Worm (Caenorhabditis elegans): ENCODE results near the gene cyp-32B1.

The cyp-32B1 gene

ce11 chrV:2177307-2177764 is 23.9 kb downstream of the cyp-32B1 start, which contains the start of gene srbc-17:
TSS of gene srbc-17 (plus strand) at chrV:2177714.
- TF ChIP-seq R02D3.7 (tag; optimal IDR thresholded peaks at IDR 0.05): no peak
- TF ChIP-seq elt-3 (tag; optimal IDR thresholded peaks at IDR 0.05): no peak
- no peak for TF ChIP-seq lin-15B (tag; optimal IDR thresholded peaks at IDR 0.05)
- no peak for TF ChIP-seq elt-2 (tag; optimal IDR thresholded peaks at IDR 0.05)
- TF ChIP-seq mml-1 (tag; optimal IDR thresholded peaks at IDR 0.05): no peak
- no peak for TF ChIP-seq nfya-1 (tag; optimal IDR thresholded peaks at IDR 0.05; ENCODE audit: insufficient read depth)
- TF ChIP-seq fos-1 (tag; optimal IDR thresholded peaks at IDR 0.05): no peak
- TF ChIP-seq nhr-237 (tag; optimal IDR thresholded peaks at IDR 0.05): no peak
- TF ChIP-seq nhr-25 (tag; optimal IDR thresholded peaks at IDR 0.05): no peak
- no peak for TF ChIP-seq nhr-11 (tag; optimal IDR thresholded peaks at IDR 0.05)
- no peak for TF ChIP-seq daf-12 (tag; optimal IDR thresholded peaks at IDR 0.05)
- TF ChIP-seq pha-4 (tag; optimal IDR thresholded peaks at IDR 0.05): no peak
- no peak for TF ChIP-seq ceh-28 (tag; optimal IDR thresholded peaks at IDR 0.05)
- TF ChIP-seq egl-5 (tag; optimal IDR thresholded peaks at IDR 0.05): no peak
- no peak for TF ChIP-seq ama-1 (optimal IDR thresholded peaks at IDR 0.05)
- TF ChIP-seq lin-39 (tag; optimal IDR thresholded peaks at IDR 0.05): no peak
- TF ChIP-seq nhr-43 (tag; optimal IDR thresholded peaks at IDR 0.05; ENCODE audit: poor library complexity, severe bottlenecking): no peak
- TF ChIP-seq unc-62 (GFP tag; optimal IDR thresholded peaks at IDR 0.05): no peak
- no peak for TF ChIP-seq ztf-11 (tag; optimal IDR thresholded peaks at IDR 0.05)

ce11 chrV:2175242-2175641 is 26.0 kb downstream of the cyp-32B1 start, which contains the start of gene C45H4.18:
TSS of gene C45H4.18 (plus strand) at chrV:2175542.
- TF ChIP-seq ztf-4 (tag; optimal IDR thresholded peaks at IDR 0.05) (no peak), nhr-76 (tag; optimal IDR thresholded peaks at IDR 0.05) (no peak), mdl-1 (tag; optimal IDR thresholded peaks at IDR 0.05) (no peak), ceh-28 (tag; optimal IDR thresholded peaks at IDR 0.05) (no peak), ceh-9 (tag; optimal IDR thresholded peaks at IDR 0.05) (no peak), fkh-10 (GFP tag; optimal IDR thresholded peaks at IDR 0.05) (no peak), snpc-4 (tag; optimal IDR thresholded peaks at IDR 0.05) (no peak), aly-2 (tag; optimal IDR thresholded peaks at IDR 0.05) (no peak), eor-1 (tag; optimal IDR thresholded peaks at IDR 0.05) (no peak), ama-1 (optimal IDR thresholded peaks at IDR 0.05) (no peak), nhr-67 (tag; optimal IDR thresholded peaks at IDR 0.05) (no peak), nhr-43 (tag; optimal IDR thresholded peaks at IDR 0.05; ENCODE audit: poor library complexity, severe bottlenecking) (no peak), ceh-16 (tag; optimal IDR thresholded peaks at IDR 0.05) (no peak), mml-1 (tag; optimal IDR thresholded peaks at IDR 0.05) (no peak), nhr-77 (tag; optimal IDR thresholded peaks at IDR 0.05) (no peak)

ce11 chrV:2174465-2174864 is 26.8 kb downstream of the cyp-32B1 start:
- TF ChIP-seq tbx-2 (tag; optimal IDR thresholded peaks at IDR 0.05) (no peak), jun-1 (tag; optimal IDR thresholded peaks at IDR 0.05) (no peak), snpc-4 (tag; optimal IDR thresholded peaks at IDR 0.05) (no peak), ceh-82 (tag; optimal IDR thresholded peaks at IDR 0.05) (no peak), unc-62 (GFP tag; optimal IDR thresholded peaks at IDR 0.05) (no peak), nhr-23 (tag; optimal IDR thresholded peaks at IDR 0.05) (no peak), egl-5 (tag; optimal IDR thresholded peaks at IDR 0.05) (no peak), pha-4 (tag; optimal IDR thresholded peaks at IDR 0.05) (no peak), lin-15B (tag; optimal IDR thresholded peaks at IDR 0.05) (no peak), eor-1 (tag; optimal IDR thresholded peaks at IDR 0.05) (no peak), elt-3 (tag; optimal IDR thresholded peaks at IDR 0.05) (no peak), nhr-12 (tag; optimal IDR thresholded peaks at IDR 0.05) (no peak), elt-1 (tag; optimal IDR thresholded peaks at IDR 0.05) (no peak), mml-1 (tag; optimal IDR thresholded peaks at IDR 0.05) (no peak), ztf-11 (tag; optimal IDR thresholded peaks at IDR 0.05) (no peak)

- TF ChIP-seq nhr-237 (tag; optimal IDR thresholded peaks at IDR 0.05) (no peak), zag-1 (tag; optimal IDR thresholded peaks at IDR 0.05) (no peak), ceh-16 (tag; optimal IDR thresholded peaks at IDR 0.05) (no peak), nhr-12 (tag; optimal IDR thresholded peaks at IDR 0.05) (no peak), nhr-43 (tag; optimal IDR thresholded peaks at IDR 0.05; ENCODE audit: poor library complexity, severe bottlenecking) (no peak), ceh-82 (tag; optimal IDR thresholded peaks at IDR 0.05) (no peak), aly-2 (tag; optimal IDR thresholded peaks at IDR 0.05) (no peak), jun-1 (tag; optimal IDR thresholded peaks at IDR 0.05) (no peak), egl-5 (tag; optimal IDR thresholded peaks at IDR 0.05) (no peak), ceh-9 (tag; optimal IDR thresholded peaks at IDR 0.05) (no peak), nfya-1 (tag; optimal IDR thresholded peaks at IDR 0.05; ENCODE audit: insufficient read depth) (no peak), elt-3 (tag; optimal IDR thresholded peaks at IDR 0.05) (no peak), nhr-28 (tag; optimal IDR thresholded peaks at IDR 0.05) (no peak)
These were observed 34.5 kb downstream of the cyp-32B1 start, which contains the start of gene srbc-19 for ce11 chrV:2166679-2167078. TSS of gene srbc-19 (minus strand) at chrV:2166779.
